Fruit fly (Drosophila melanogaster) whole organism, embryonic: ENCODE measurements around the gene Fit2.

Experiments used
- Atf-2 ChIP-seq: fragments of 200-800 bp; sonication (Bioruptor generic); optimal IDR thresholded peaks from 2 replicates; lab custom pipeline; 2016; ENCODE audit warnings: missing biosample characterization, missing genetic modification characterization
- Awh ChIP-seq: fragments of 200-800 bp; sonication (Bioruptor generic); IDR thresholded peaks from 2 replicates; pipeline ENCODE4, ENCODE4 v1.3.6; 2022; ENCODE audit warnings: missing biosample characterization, missing genetic modification characterization
- BtbVII ChIP-seq: fragments of 200-800 bp; sonication (Bioruptor generic); optimal IDR thresholded peaks from 3 replicates; lab custom pipeline; 2017; ENCODE audit warnings: missing biosample characterization, mild to moderate bottlenecking, missing genetic modification characterization
- CG10147 ChIP-seq: fragments of 200-800 bp; sonication (Bioruptor generic); optimal IDR thresholded peaks from 2 replicates; lab custom pipeline; 2019; ENCODE audit warnings: missing biosample characterization, mild to moderate bottlenecking, missing genetic modification characterization, moderate library complexity
- CG10565 ChIP-seq: fragments of 200-800 bp; sonication (Bioruptor generic); optimal IDR thresholded peaks from 3 replicates; lab custom pipeline; 2016; ENCODE audit warnings: missing biosample characterization, mild to moderate bottlenecking, missing genetic modification characterization
- CG13287 ChIP-seq: fragments of 200-800 bp; sonication (Bioruptor generic); IDR thresholded peaks from 2 replicates; pipeline ENCODE4 v1.3.6; 2022; ENCODE audit warnings: missing biosample characterization, missing genetic modification characterization; ENCODE audit not compliant: partially characterized antibody
- CG14441 ChIP-seq: fragments of 200-800 bp; sonication (Bioruptor generic); IDR thresholded peaks from 2 replicates; pipeline ENCODE4 v1.3.6; 2022; ENCODE audit warnings: missing biosample characterization, missing genetic modification characterization
- CG15011 ChIP-seq: fragments of 200-800 bp; sonication (Bioruptor generic); optimal IDR thresholded peaks from 3 replicates; lab custom pipeline; 2018; ENCODE audit warnings: missing biosample characterization, mild to moderate bottlenecking, missing genetic modification characterization
- CG2120 ChIP-seq: fragments of 200-800 bp; sonication (Bioruptor generic); optimal IDR thresholded peaks from 3 replicates; lab custom pipeline; 2016; ENCODE audit warnings: missing biosample characterization, missing genetic modification characterization
- CG2712 ChIP-seq: fragments of 200-800 bp; optimal IDR thresholded peaks from 3 replicates; lab custom pipeline; 2019; ENCODE audit warnings: missing biosample characterization, mild to moderate bottlenecking, missing genetic modification characterization, moderate library complexity
- CG30403 ChIP-seq: fragments of 200-800 bp; sonication (Bioruptor generic); optimal IDR thresholded peaks from 3 replicates; lab custom pipeline; 2016; ENCODE audit warnings: missing biosample characterization, missing genetic modification characterization
- CG32772 ChIP-seq: fragments of 200-800 bp; sonication (Bioruptor generic); IDR thresholded peaks from 2 replicates; pipeline ENCODE4 v1.3.6; 2022; ENCODE audit warnings: missing biosample characterization, missing genetic modification characterization
- CG33213 ChIP-seq: fragments of 200-800 bp; sonication (Bioruptor generic); optimal IDR thresholded peaks from 3 replicates; lab custom pipeline; 2016; ENCODE audit warnings: missing biosample characterization, missing genetic modification characterization
- CG42726 ChIP-seq: fragments of 200-800 bp; sonication (Bioruptor generic); IDR thresholded peaks from 2 replicates; pipeline ENCODE4 v1.3.6; 2022; ENCODE audit warnings: missing biosample characterization, missing genetic modification characterization; ENCODE audit not compliant: partially characterized antibody
- CG43689 ChIP-seq: fragments of 200-800 bp; sonication (Bioruptor generic); IDR thresholded peaks from 2 replicates; pipeline ENCODE4 v1.3.6; 2022; ENCODE audit warnings: missing biosample characterization, missing genetic modification characterization
- CG4820 ChIP-seq: fragments of 200-800 bp; sonication (Bioruptor generic); optimal IDR thresholded peaks from 3 replicates; lab custom pipeline; 2016; ENCODE audit warnings: missing biosample characterization, missing genetic modification characterization
- CG6272 ChIP-seq: fragments of 200-800 bp; sonication (Bioruptor generic); IDR thresholded peaks from 2 replicates; pipeline ENCODE4 v1.3.6; 2022; ENCODE audit warnings: missing biosample characterization, missing genetic modification characterization
- CG6654 ChIP-seq: fragments of 200-800 bp; sonication (Bioruptor generic); optimal IDR thresholded peaks from 2 replicates; lab custom pipeline; 2017; ENCODE audit warnings: missing biosample characterization, mild to moderate bottlenecking, missing genetic modification characterization
- CG9797 ChIP-seq: fragments of 200-800 bp; sonication (Bioruptor generic); optimal IDR thresholded peaks from 3 replicates; lab custom pipeline; 2018; ENCODE audit warnings: missing biosample characterization, mild to moderate bottlenecking, missing genetic modification characterization
- Dbx ChIP-seq: fragments of 200-800 bp; sonication (Bioruptor generic); IDR thresholded peaks from 3 replicates; pipeline ENCODE4 v1.3.6; 2022; ENCODE audit warnings: missing biosample characterization, missing genetic modification characterization
- Dfd ChIP-seq, 2 experiments: fragments of >200 bp; optimal IDR thresholded peaks; 2 replicates each; lab custom pipeline; 2017; ENCODE audit warnings: missing biosample characterization in 2 of 2, missing genetic modification characterization in 2 of 2
- Elba2 ChIP-seq: fragments of 200-800 bp; sonication (Bioruptor generic); optimal IDR thresholded peaks from 3 replicates; lab custom pipeline; 2016; ENCODE audit warnings: missing biosample characterization, missing genetic modification characterization
- HLH3B ChIP-seq: fragments of 200-800 bp; sonication (Bioruptor generic); IDR thresholded peaks from 2 replicates; pipeline ENCODE4 v1.3.6; 2022; ENCODE audit warnings: missing biosample characterization, missing genetic modification characterization
- Lhr ChIP-seq: fragments of 200-800 bp; sonication (Bioruptor generic); optimal IDR thresholded peaks from 3 replicates; lab custom pipeline; 2017; ENCODE audit warnings: mild to moderate bottlenecking, missing biosample characterization, missing genetic modification reagents, missing genetic modification characterization
- MESR4 ChIP-seq: fragments of 200-800 bp; sonication (Bioruptor generic); optimal IDR thresholded peaks from 2 replicates; lab custom pipeline; 2018; ENCODE audit warnings: missing biosample characterization, mild to moderate bottlenecking, missing genetic modification characterization, moderate library complexity
- Scr ChIP-seq: fragments of 200-800 bp; sonication (Bioruptor generic); IDR thresholded peaks from 2 replicates; pipeline ENCODE4 v1.3.6; 2022; ENCODE audit warnings: missing biosample characterization, missing genetic modification characterization; ENCODE audit not compliant: partially characterized antibody
- Sin3A ChIP-seq: fragments of >200 bp; optimal IDR thresholded peaks from 2 replicates; lab custom pipeline; 2018
- Ssrp ChIP-seq: fragments of 200-800 bp; sonication (Bioruptor generic); optimal IDR thresholded peaks from 2 replicates; lab custom pipeline; 2018; ENCODE audit warnings: missing biosample characterization, mild to moderate bottlenecking, missing genetic modification characterization, moderate library complexity
- Xbp1 ChIP-seq: fragments of 200-800 bp; sonication (Bioruptor generic); optimal IDR thresholded peaks from 3 replicates; lab custom pipeline; 2016; ENCODE audit warnings: missing biosample characterization, mild to moderate bottlenecking, missing genetic modification characterization
- YL-1 ChIP-seq: fragments of 200-800 bp; sonication (Bioruptor generic); optimal IDR thresholded peaks from 3 replicates; lab custom pipeline; 2017; ENCODE audit warnings: missing biosample characterization, mild to moderate bottlenecking, missing genetic modification characterization
- ab ChIP-seq: fragments of 200-800 bp; sonication (Bioruptor generic); optimal IDR thresholded peaks from 2 replicates; lab custom pipeline; 2016; ENCODE audit warnings: missing biosample characterization, missing genetic modification characterization
- ara ChIP-seq: fragments of 200-800 bp; sonication (Bioruptor generic); IDR thresholded peaks from 2 replicates; pipeline ENCODE4 v1.3.6; 2022; ENCODE audit warnings: missing biosample characterization, missing genetic modification characterization
- bigmax ChIP-seq: fragments of 200-800 bp; sonication (Bioruptor generic); optimal IDR thresholded peaks from 2 replicates; lab custom pipeline; 2018; ENCODE audit warnings: missing biosample characterization, mild to moderate bottlenecking, missing genetic modification characterization
- br ChIP-seq: fragments of >200 bp; optimal IDR thresholded peaks from 2 replicates; lab custom pipeline; 2017
- caup ChIP-seq: fragments of 200-800 bp; sonication (Bioruptor generic); optimal IDR thresholded peaks from 3 replicates; lab custom pipeline; 2017; ENCODE audit warnings: missing biosample characterization, mild to moderate bottlenecking, missing genetic modification characterization, moderate library complexity; ENCODE audit not compliant: severe bottlenecking
- chn ChIP-seq: fragments of 200-800 bp; sonication (Bioruptor generic); optimal IDR thresholded peaks from 2 replicates; lab custom pipeline; 2016; ENCODE audit warnings: missing biosample characterization, missing genetic modification characterization
- emc ChIP-seq: fragments of 200-800 bp; sonication (Bioruptor generic); optimal IDR thresholded peaks from 2 replicates; lab custom pipeline; 2016; ENCODE audit warnings: missing biosample characterization, missing genetic modification characterization
- en ChIP-seq: fragments of 200-800 bp; sonication (Bioruptor generic); optimal IDR thresholded peaks from 2 replicates; lab custom pipeline; 2016; ENCODE audit warnings: missing biosample characterization, missing genetic modification characterization
- eve ChIP-seq, 2 experiments: fragments of >200 bp; optimal IDR thresholded peaks; 2 replicates each; lab custom pipeline; 2017; ENCODE audit warnings: missing biosample characterization in 2 of 2, missing genetic modification characterization in 2 of 2
- ftz-f1 ChIP-seq: fragments of 200-800 bp; sonication (Bioruptor generic); optimal IDR thresholded peaks from 2 replicates; lab custom pipeline; 2016; ENCODE audit warnings: missing biosample characterization, missing genetic modification characterization
- fu2 ChIP-seq: fragments of 200-800 bp; sonication (Bioruptor generic); optimal IDR thresholded peaks from 2 replicates; lab custom pipeline; 2016; ENCODE audit warnings: missing biosample characterization, missing genetic modification characterization
- gcm ChIP-seq: fragments of 200-800 bp; sonication (Bioruptor generic); optimal IDR thresholded peaks from 2 replicates; lab custom pipeline; 2019; ENCODE audit warnings: missing biosample characterization, mild to moderate bottlenecking, missing genetic modification characterization, moderate library complexity
- gcm2 ChIP-seq: fragments of 200-800 bp; sonication (Bioruptor generic); optimal IDR thresholded peaks from 2 replicates; lab custom pipeline; 2016; ENCODE audit warnings: missing biosample characterization, missing genetic modification characterization
- h ChIP-seq: fragments of >200 bp; optimal IDR thresholded peaks from 2 replicates; lab custom pipeline; 2017
- lmd ChIP-seq: fragments of 200-800 bp; sonication (Bioruptor generic); IDR thresholded peaks from 2 replicates; pipeline ENCODE4 v1.3.6; 2022; ENCODE audit warnings: missing biosample characterization, missing genetic modification characterization
- nau ChIP-seq: fragments of 200-800 bp; sonication (Bioruptor generic); optimal IDR thresholded peaks from 3 replicates; lab custom pipeline; 2017; ENCODE audit warnings: missing biosample characterization, mild to moderate bottlenecking, missing genetic modification characterization, missing genetic modification reagents
- pita ChIP-seq: fragments of 200-800 bp; sonication (Bioruptor generic); optimal IDR thresholded peaks from 2 replicates; lab custom pipeline; 2017; ENCODE audit warnings: missing biosample characterization, mild to moderate bottlenecking, missing genetic modification characterization
- sd ChIP-seq: fragments of 200-800 bp; sonication (Bioruptor generic); optimal IDR thresholded peaks from 3 replicates; lab custom pipeline; 2018; ENCODE audit warnings: missing biosample characterization, mild to moderate bottlenecking, missing genetic modification characterization, moderate library complexity
- slp2 ChIP-seq: fragments of 200-800 bp; sonication (Bioruptor generic); optimal IDR thresholded peaks from 2 replicates; lab custom pipeline; 2016; ENCODE audit warnings: missing biosample characterization, missing genetic modification characterization
- tap ChIP-seq: fragments of 200-800 bp; optimal IDR thresholded peaks from 3 replicates; lab custom pipeline; 2019; ENCODE audit warnings: missing biosample characterization, mild to moderate bottlenecking, missing genetic modification characterization, moderate library complexity
- tgo ChIP-seq: fragments of 200-800 bp; sonication (Bioruptor generic); IDR thresholded peaks from 3 replicates; pipeline ENCODE4 v1.3.6; 2022; ENCODE audit warnings: missing biosample characterization, missing genetic modification characterization
- toy ChIP-seq: fragments of 200-800 bp; sonication (Bioruptor generic); IDR thresholded peaks from 2 replicates; pipeline ENCODE4 v1.3.6; 2022; ENCODE audit warnings: missing biosample characterization, missing genetic modification characterization
- zen2 ChIP-seq: fragments of 200-800 bp; sonication (Bioruptor generic); IDR thresholded peaks from 3 replicates; pipeline ENCODE4 v1.3.6; 2022; ENCODE audit warnings: missing biosample characterization, missing genetic modification characterization; ENCODE audit not compliant: partially characterized antibody

Gene Fit2

dm6 chr3L:17007041-17007471 lies 17.1 kb upstream of the Fit2 start (continued):
- TF ChIP-seq Xbp1 (GFP tag; lab: Kevin White, UChicago) (peak; percentile 52), ara (GFP tag; lab: Robert Waterston, UW) (no peak), gcm2 (GFP tag; lab: Kevin White, UChicago) (no peak), en (GFP tag; lab: Kevin White, UChicago) (no peak), Scr (GFP tag; lab: Robert Waterston, UW) (no peak), h (lab: Kevin White, UChicago) (no peak), Elba2 (no peak), caup (GFP tag; lab: Kevin White, UChicago) (peak; percentile 2), chn (GFP tag; lab: Kevin White, UChicago) (no peak), pita (GFP tag; lab: Kevin White, UChicago) (no peak), YL-1 (no peak), MESR4 (no peak), Sin3A (no peak), sd (tag; lab: Kevin White, UChicago) (no peak), br (no peak), CG42726 (no peak), CG2120 (GFP tag; lab: Kevin White, UChicago) (peak; percentile 31), lmd (peak; percentile 56; the same call in 1 of the 2 replicates), Ssrp (peak; percentile 8), ftz-f1 (no peak), BtbVII (GFP tag; lab: Kevin White, UChicago) (no peak), CG13287 (no peak), CG9797 (GFP tag; lab: Kevin White, UChicago) (no peak), Lhr (GFP tag; lab: Kevin White, UChicago) (no peak), nau (GFP tag; lab: Kevin White, UChicago) (no peak), HLH3B (GFP tag; lab: Robert Waterston, UW) (peak; percentile 64), gcm (no peak), Atf-2 (GFP tag; lab: Kevin White, UChicago) (no peak), tap (tag; lab: Kevin White, UChicago) (no peak), CG4820 (GFP tag; lab: Kevin White, UChicago) (no peak), CG14441 (GFP tag; lab: Robert Waterston, UW) (peak; percentile 54), CG6272 (GFP tag; lab: Robert Waterston, UW) (no peak), CG2712 (tag; lab: Kevin White, UChicago) (peak; percentile 40), CG32772 (GFP tag; lab: Robert Waterston, UW) (0 out of 2 replicates have a peak, but pooled peaks have one; percentile 36), tgo (peak; percentile 38; the same call in 1 of the 3 replicates), zen2 (GFP tag; lab: Robert Waterston, UW) (no peak), bigmax (GFP tag; lab: Kevin White, UChicago) (no peak), Dbx (GFP tag; lab: Robert Waterston, UW) (no peak), ab (GFP tag; lab: Kevin White, UChicago) (no peak), emc (GFP tag; lab: Kevin White, UChicago) (no peak), toy (GFP tag; lab: Robert Waterston, UW) (no peak), CG10147 (GFP tag; lab: Kevin White, UChicago) (no peak), fu2 (GFP tag; lab: Kevin White, UChicago) (no peak), CG10565 (no peak), Dfd (GFP tag; optimal IDR thresholded peaks at IDR 0.05; lab: Kevin White, UChicago) (no peak), eve (GFP tag; optimal IDR thresholded peaks at IDR 0.05; lab: Kevin White, UChicago) (no peak), CG30403 (GFP tag; lab: Kevin White, UChicago) (peak; percentile 23), CG43689 (GFP tag; lab: Robert Waterston, UW) (no peak), CG6654 (no peak), CG33213 (no peak), CG15011 (GFP tag; lab: Kevin White, UChicago) (no peak), slp2 (GFP tag; lab: Kevin White, UChicago) (peak; percentile 0), Awh (GFP tag; lab: Robert Waterston, UW) (no peak)
